Fruit fly (Drosophila melanogaster): ENCODE measurements around the gene pim.

- TF ChIP-seq CG13204 (GFP tag; optimal IDR thresholded peaks at IDR 0.05) (no peak), D1 (tag; optimal IDR thresholded peaks at IDR 0.05) (no peak), Ets98B (GFP tag; IDR thresholded peaks at IDR 0.05) (peak; percentile 36; the same call in 1 of the 2 replicates), CG12605 (GFP tag; IDR thresholded peaks at IDR 0.05) (0 out of 2 replicates have a peak, but pooled peaks have one; percentile 23), Snoo (tag; optimal IDR thresholded peaks at IDR 0.05) (peak; percentile 25), CG14655 (GFP tag; optimal IDR thresholded peaks at IDR 0.05) (no peak), EcR (GFP tag; optimal IDR thresholded peaks at IDR 0.05) (no peak), CG17806 (tag; optimal IDR thresholded peaks at IDR 0.05) (no peak), CG32121 (GFP tag; IDR thresholded peaks at IDR 0.05) (peak; percentile 11; the same call in 1 of the 2 replicates), Pif1B (GFP tag; optimal IDR thresholded peaks at IDR 0.05) (no peak)
Observed at dm6 chr2L:10339212-10339721, 23.5 kb upstream of the pim start, which contains the start of gene SamDC.

All from whole organism, pupa.